Fruit fly (Drosophila melanogaster): ENCODE results near the gene CG9705.
A peak's percentile ranks its signal among the peaks of the same experiment; 100 is the strongest.

CG9705 gene

dm6 chr3L:16808139-16808538 lies 28.2 kb downstream of the CG9705 start (continued):
- TF ChIP-seq ci (GFP tag; IDR thresholded peaks at IDR 0.05) (no peak), CG2678 (tag; optimal IDR thresholded peaks at IDR 0.05) (no peak), CG9609 (GFP tag; optimal IDR thresholded peaks at IDR 0.05) (peak; percentile 24), NC2β (GFP tag; optimal IDR thresholded peaks at IDR 0.05) (peak; percentile 27), CG3281 (GFP tag; optimal IDR thresholded peaks at IDR 0.05) (no peak), Ssrp (tag; optimal IDR thresholded peaks at IDR 0.05) (no peak), slp2 (GFP tag; optimal IDR thresholded peaks at IDR 0.05) (no peak), twi (tag; optimal IDR thresholded peaks at IDR 0.05) (peak; percentile 21), Asciz (GFP tag; optimal IDR thresholded peaks at IDR 0.05) (no peak), Adf1 (GFP tag; IDR thresholded peaks at IDR 0.05) (peak; percentile 10; the same call in 1 of the 2 replicates), CG3847 (GFP tag; IDR thresholded peaks at IDR 0.05) (peak; percentile 45; the same call in 1 of the 2 replicates), CG30431 (GFP tag; optimal IDR thresholded peaks at IDR 0.05) (no peak), CG13424 (tag; optimal IDR thresholded peaks at IDR 0.05) (no peak), trem (tag; optimal IDR thresholded peaks at IDR 0.05) (peak; percentile 47), CG10274 (GFP tag; optimal IDR thresholded peaks at IDR 0.05) (no peak), ap (GFP tag; IDR thresholded peaks at IDR 0.05) (no peak), tx (GFP tag; optimal IDR thresholded peaks at IDR 0.05) (no peak), danr (GFP tag; IDR thresholded peaks at IDR 0.05) (no peak), lmd (GFP tag; IDR thresholded peaks at IDR 0.05) (no peak), CG31388 (GFP tag; optimal IDR thresholded peaks at IDR 0.05) (no peak), mam (GFP tag; optimal IDR thresholded peaks at IDR 0.05) (peak; percentile 11), phol (tag; optimal IDR thresholded peaks at IDR 0.05) (peak; percentile 50), BEAF-32 (GFP tag; optimal IDR thresholded peaks at IDR 0.05) (peak; percentile 49), CG10979 (tag; optimal IDR thresholded peaks at IDR 0.05) (no peak), Tbp (GFP tag; optimal IDR thresholded peaks at IDR 0.05) (no peak), dysf (GFP tag; IDR thresholded peaks at IDR 0.05) (no peak), CG14667 (GFP tag; IDR thresholded peaks at IDR 0.05) (no peak), Bdp1 (GFP tag; optimal IDR thresholded peaks at IDR 0.05) (no peak), Hr51 (GFP tag; optimal IDR thresholded peaks at IDR 0.05) (peak in 1 of 2 experiments; percentile 2), CG2712 (tag; optimal IDR thresholded peaks at IDR 0.05) (peak; percentile 47), kah (GFP tag; optimal IDR thresholded peaks at IDR 0.05) (no peak), bcd (GFP tag; optimal IDR thresholded peaks at IDR 0.05) (no peak), seq (GFP tag; IDR thresholded peaks at IDR 0.05) (no peak), sr (GFP tag; IDR thresholded peaks at IDR 0.05) (no peak), Hand (GFP tag; optimal IDR thresholded peaks at IDR 0.05) (no peak), sob (GFP tag; IDR thresholded peaks at IDR 0.05) (peak; percentile 45; the same call in 1 of the 2 replicates), grau (tag; optimal IDR thresholded peaks at IDR 0.05) (peak; percentile 30), her (GFP tag; optimal IDR thresholded peaks at IDR 0.05) (no peak), pho (GFP tag; optimal IDR thresholded peaks at IDR 0.05) (peak; percentile 25), hb (GFP tag; IDR thresholded peaks at IDR 0.05; ENCODE audit: partially characterized antibody) (no peak), Lim3 (GFP tag; IDR thresholded peaks at IDR 0.05) (no peak), jigr1 (GFP tag; IDR thresholded peaks at IDR 0.05) (peak; percentile 64; the same call in 1 of the 3 replicates), abd-A (tag; optimal IDR thresholded peaks at IDR 0.05) (peak; percentile 59), CG3065 (GFP tag; optimal IDR thresholded peaks at IDR 0.05) (no peak), Dll (GFP tag; IDR thresholded peaks at IDR 0.05; ENCODE audit: partially characterized antibody) (no peak), CG18619 (GFP tag; optimal IDR thresholded peaks at IDR 0.05) (no peak), sc (optimal IDR thresholded peaks at IDR 0.05) (no peak), sc (GFP tag; optimal IDR thresholded peaks at IDR 0.05) (no peak), btn (GFP tag; optimal IDR thresholded peaks at IDR 0.05) (no peak), NK7.1 (GFP tag; optimal IDR thresholded peaks at IDR 0.05) (no peak), dati (GFP tag; IDR thresholded peaks at IDR 0.05) (no peak), CG13624 (GFP tag; optimal IDR thresholded peaks at IDR 0.05) (peak; percentile 7)

All from whole organism, embryonic.